Worm (Caenorhabditis elegans): ENCODE results near the gene Y46D2A.3.

ce11 chrII:3368097-3368496 lies 41.1 kb upstream of the Y46D2A.3 start, which contains the start of gene Y49F6C.7:
- TF ChIP-seq C16A3.4 (tag; optimal IDR thresholded peaks at IDR 0.05) (no peak), nhr-12 (tag; optimal IDR thresholded peaks at IDR 0.05) (no peak), nhr-47 (tag; optimal IDR thresholded peaks at IDR 0.05) (no peak), rnt-1 (tag; optimal IDR thresholded peaks at IDR 0.05) (no peak), zag-1 (tag; optimal IDR thresholded peaks at IDR 0.05) (no peak), ceh-82 (tag; optimal IDR thresholded peaks at IDR 0.05) (no peak), nhr-237 (tag; optimal IDR thresholded peaks at IDR 0.05) (no peak), irx-1 (tag; optimal IDR thresholded peaks at IDR 0.05) (no peak), unc-130 (tag; optimal IDR thresholded peaks at IDR 0.05) (no peak), egl-13 (tag; optimal IDR thresholded peaks at IDR 0.05) (no peak), sox-4 (tag; optimal IDR thresholded peaks at IDR 0.05) (no peak), alr-1 (tag; optimal IDR thresholded peaks at IDR 0.05; ENCODE audit: borderline replicate concordance) (no peak)
